Fruit fly (Drosophila melanogaster) whole organism, embryonic: ENCODE results near the gene CG8516.

Source experiments
- Atf3 ChIP-seq: fragments of 200-800 bp; sonication (Bioruptor generic); optimal IDR thresholded peaks from 3 replicates; lab custom pipeline; 2016; ENCODE audit warnings: missing biosample characterization, missing genetic modification characterization
- C15 ChIP-seq: fragments of 200-800 bp; sonication (Bioruptor generic); IDR thresholded peaks from 3 replicates; pipeline ENCODE4 v1.3.6; 2022; ENCODE audit warnings: missing biosample characterization, missing genetic modification characterization
- CG10209 ChIP-seq: fragments of 200-800 bp; sonication (Bioruptor generic); optimal IDR thresholded peaks from 3 replicates; lab custom pipeline; 2017; ENCODE audit warnings: missing biosample characterization, mild to moderate bottlenecking, missing genetic modification characterization, missing genetic modification reagents
- CG12104 ChIP-seq: fragments of 200-800 bp; sonication (Bioruptor generic); optimal IDR thresholded peaks from 3 replicates; lab custom pipeline; 2016; ENCODE audit warnings: missing biosample characterization, missing genetic modification characterization
- CG12236 ChIP-seq: fragments of 200-800 bp; sonication (Bioruptor generic); optimal IDR thresholded peaks from 2 replicates; lab custom pipeline; 2016; ENCODE audit warnings: missing biosample characterization, missing genetic modification characterization
- CG12299 ChIP-seq: fragments of 200-800 bp; sonication (Bioruptor generic); optimal IDR thresholded peaks from 2 replicates; lab custom pipeline; 2018; ENCODE audit warnings: missing biosample characterization, mild to moderate bottlenecking, missing genetic modification characterization
- CG12942 ChIP-seq: fragments of 200-800 bp; sonication (Bioruptor generic); optimal IDR thresholded peaks from 3 replicates; lab custom pipeline; 2016; ENCODE audit warnings: missing biosample characterization, missing genetic modification characterization
- CG13296 ChIP-seq: fragments of 200-800 bp; sonication (Bioruptor generic); optimal IDR thresholded peaks from 3 replicates; lab custom pipeline; 2018; ENCODE audit warnings: missing biosample characterization, mild to moderate bottlenecking, missing genetic modification characterization
- CG18599 ChIP-seq: fragments of 200-800 bp; sonication (Bioruptor generic); optimal IDR thresholded peaks from 3 replicates; lab custom pipeline; 2017; ENCODE audit warnings: missing biosample characterization, missing genetic modification characterization, mild to moderate bottlenecking, moderate library complexity, missing genetic modification reagents
- CG31388 ChIP-seq: fragments of 200-800 bp; sonication (Bioruptor generic); optimal IDR thresholded peaks from 2 replicates; lab custom pipeline; 2016; ENCODE audit warnings: missing biosample characterization, missing genetic modification characterization
- CG31441 ChIP-seq: fragments of 200-800 bp; sonication (Bioruptor generic); IDR thresholded peaks from 2 replicates; pipeline ENCODE4 v1.3.6; 2022; ENCODE audit warnings: missing biosample characterization, missing genetic modification characterization
- CG34224 ChIP-seq: fragments of 200-800 bp; sonication (Bioruptor generic); IDR thresholded peaks from 3 replicates; pipeline ENCODE4 v1.3.6; 2022; ENCODE audit warnings: missing biosample characterization, missing genetic modification characterization; ENCODE audit not compliant: partially characterized antibody
- CG34422 ChIP-seq: fragments of 200-800 bp; sonication (Bioruptor generic); IDR thresholded peaks from 3 replicates; pipeline ENCODE4 v1.3.6; 2022; ENCODE audit warnings: missing biosample characterization, missing genetic modification characterization
- CG3995 ChIP-seq: fragments of 200-800 bp; sonication (Bioruptor generic); optimal IDR thresholded peaks from 3 replicates; lab custom pipeline; 2016; ENCODE audit warnings: missing biosample characterization, missing genetic modification characterization
- CG6272 ChIP-seq: fragments of 200-800 bp; sonication (Bioruptor generic); IDR thresholded peaks from 2 replicates; pipeline ENCODE4 v1.3.6; 2022; ENCODE audit warnings: missing biosample characterization, missing genetic modification characterization
- CG6689 ChIP-seq: fragments of 200-800 bp; sonication (Bioruptor generic); IDR thresholded peaks from 2 replicates; pipeline ENCODE4 v1.3.6; 2022; ENCODE audit warnings: missing biosample characterization, missing genetic modification characterization
- CG6791 ChIP-seq: fragments of 200-800 bp; sonication (Bioruptor generic); IDR thresholded peaks from 3 replicates; pipeline ENCODE4 v1.3.6; 2022; ENCODE audit warnings: missing biosample characterization, missing genetic modification characterization; ENCODE audit not compliant: partially characterized antibody
- Doc3 ChIP-seq: fragments of 200-800 bp; sonication (Bioruptor generic); IDR thresholded peaks from 3 replicates; pipeline ENCODE4 v1.3.6; 2022; ENCODE audit warnings: missing biosample characterization, missing genetic modification characterization; ENCODE audit not compliant: partially characterized antibody
- HLH4C ChIP-seq: fragments of 200-800 bp; sonication (Bioruptor generic); IDR thresholded peaks from 3 replicates; pipeline ENCODE4 v1.3.6; 2022; ENCODE audit warnings: missing biosample characterization, missing genetic modification characterization; ENCODE audit not compliant: partially characterized antibody
- HmgD ChIP-seq: fragments of 200-800 bp; sonication (Bioruptor generic); optimal IDR thresholded peaks from 3 replicates; lab custom pipeline; 2016; ENCODE audit warnings: missing biosample characterization, missing genetic modification characterization
- Med ChIP-seq: fragments of 200-800 bp; sonication (Bioruptor generic); peaks from one replicate; lab custom pipeline; 2016; ENCODE audit warnings: missing biosample characterization, missing genetic modification characterization, mild to moderate bottlenecking, inconsistent platforms, moderate library complexity
- NFAT ChIP-seq: fragments of 200-800 bp; sonication (Bioruptor generic); IDR thresholded peaks from 2 replicates; pipeline ENCODE4 v1.3.6; 2022; ENCODE audit warnings: missing biosample characterization, missing genetic modification characterization
- Ravus ChIP-seq: fragments of 200-800 bp; sonication (Bioruptor generic); IDR thresholded peaks from 2 replicates; pipeline ENCODE4 v1.3.6; 2022; ENCODE audit warnings: missing biosample characterization, missing genetic modification characterization
- Six4 ChIP-seq: fragments of 200-800 bp; sonication (Bioruptor generic); optimal IDR thresholded peaks from 2 replicates; lab custom pipeline; 2016; ENCODE audit warnings: missing biosample characterization, missing genetic modification characterization
- YL-1 ChIP-seq: fragments of 200-800 bp; sonication (Bioruptor generic); optimal IDR thresholded peaks from 3 replicates; lab custom pipeline; 2017; ENCODE audit warnings: missing biosample characterization, mild to moderate bottlenecking, missing genetic modification characterization
- bbx ChIP-seq: fragments of 200-800 bp; sonication (Bioruptor generic); IDR thresholded peaks from 2 replicates; pipeline ENCODE4 v1.3.6; 2022; ENCODE audit warnings: missing biosample characterization, missing genetic modification characterization; ENCODE audit not compliant: partially characterized antibody
- da ChIP-seq: fragments of 200-800 bp; sonication (Bioruptor generic); optimal IDR thresholded peaks from 2 replicates; lab custom pipeline; 2016; ENCODE audit warnings: missing biosample characterization, missing genetic modification characterization
- emc ChIP-seq: fragments of 200-800 bp; sonication (Bioruptor generic); optimal IDR thresholded peaks from 2 replicates; lab custom pipeline; 2016; ENCODE audit warnings: missing biosample characterization, missing genetic modification characterization
- ewg ChIP-seq: fragments of 200-800 bp; sonication (Bioruptor generic); optimal IDR thresholded peaks from 3 replicates; lab custom pipeline; 2017; ENCODE audit warnings: mild to moderate bottlenecking, missing biosample characterization, missing genetic modification reagents, missing genetic modification characterization
- grau ChIP-seq: fragments of 200-800 bp; optimal IDR thresholded peaks from 3 replicates; lab custom pipeline; 2019; ENCODE audit warnings: missing biosample characterization, mild to moderate bottlenecking, missing genetic modification characterization, moderate library complexity
- gro ChIP-seq: fragments of 200-800 bp; sonication (Bioruptor generic); optimal IDR thresholded peaks from 2 replicates; lab custom pipeline; 2016; ENCODE audit warnings: missing biosample characterization, missing genetic modification characterization
- gsb ChIP-seq: fragments of 200-800 bp; sonication (Bioruptor generic); IDR thresholded peaks from 2 replicates; pipeline ENCODE4 v1.3.6; 2022; ENCODE audit warnings: missing biosample characterization, missing genetic modification characterization
- h ChIP-seq: fragments of >200 bp; optimal IDR thresholded peaks from 2 replicates; lab custom pipeline; 2017
- her ChIP-seq: fragments of 200-800 bp; sonication (Bioruptor generic); optimal IDR thresholded peaks from 2 replicates; lab custom pipeline; 2016; ENCODE audit warnings: missing biosample characterization, missing genetic modification characterization
- hth ChIP-seq: fragments of >200 bp; optimal IDR thresholded peaks from 2 replicates; lab custom pipeline; 2017; ENCODE audit warnings: inconsistent platforms
- kah ChIP-seq: fragments of 200-800 bp; sonication (Bioruptor generic); optimal IDR thresholded peaks from 2 replicates; lab custom pipeline; 2018; ENCODE audit warnings: missing biosample characterization, mild to moderate bottlenecking, missing genetic modification characterization
- kay ChIP-seq: fragments of 200-800 bp; sonication (Bioruptor generic); optimal IDR thresholded peaks from 2 replicates; lab custom pipeline; 2016; ENCODE audit warnings: missing biosample characterization, missing genetic modification characterization
- lilli ChIP-seq: fragments of 200-800 bp; sonication (Bioruptor generic); optimal IDR thresholded peaks from 3 replicates; lab custom pipeline; 2016; ENCODE audit warnings: missing biosample characterization, missing genetic modification characterization
- lmd ChIP-seq: fragments of 200-800 bp; sonication (Bioruptor generic); IDR thresholded peaks from 2 replicates; pipeline ENCODE4 v1.3.6; 2022; ENCODE audit warnings: missing biosample characterization, missing genetic modification characterization
- nerfin-1 ChIP-seq: fragments of 200-800 bp; sonication (Bioruptor generic); optimal IDR thresholded peaks from 3 replicates; lab custom pipeline; 2019; ENCODE audit warnings: missing biosample characterization, mild to moderate bottlenecking, missing genetic modification characterization, moderate library complexity
- pum ChIP-seq: fragments of 200-800 bp; sonication (Bioruptor generic); optimal IDR thresholded peaks from 2 replicates; lab custom pipeline; 2016; ENCODE audit warnings: missing biosample characterization, missing genetic modification characterization
- salm ChIP-seq: fragments of 200-800 bp; sonication (Bioruptor generic); optimal IDR thresholded peaks from 2 replicates; lab custom pipeline; 2018; ENCODE audit warnings: missing biosample characterization, mild to moderate bottlenecking, missing genetic modification characterization
- slbo ChIP-seq: fragments of 200-800 bp; sonication (Bioruptor generic); IDR thresholded peaks from 2 replicates; pipeline ENCODE4 v1.3.6; 2022; ENCODE audit warnings: missing biosample characterization, missing genetic modification characterization
- stwl ChIP-seq: fragments of 200-800 bp; sonication (Bioruptor generic); optimal IDR thresholded peaks from 3 replicates; lab custom pipeline; 2018; ENCODE audit warnings: missing biosample characterization, mild to moderate bottlenecking, missing genetic modification characterization, moderate library complexity
- tgo ChIP-seq: fragments of 200-800 bp; sonication (Bioruptor generic); IDR thresholded peaks from 3 replicates; pipeline ENCODE4 v1.3.6; 2022; ENCODE audit warnings: missing biosample characterization, missing genetic modification characterization
- tup ChIP-seq: fragments of 200-800 bp; sonication (Bioruptor generic); optimal IDR thresholded peaks from 2 replicates; lab custom pipeline; 2016; ENCODE audit warnings: missing biosample characterization, mild to moderate bottlenecking, missing genetic modification characterization, moderate library complexity
- vnd ChIP-seq: fragments of 200-800 bp; sonication (Bioruptor generic); IDR thresholded peaks from 3 replicates; pipeline ENCODE4 v1.3.6; 2022; ENCODE audit warnings: missing biosample characterization, missing genetic modification characterization; ENCODE audit not compliant: partially characterized antibody
- vvl ChIP-seq: fragments of 200-800 bp; sonication (Bioruptor generic); IDR thresholded peaks from 2 replicates; pipeline ENCODE4 v1.3.6; 2022; ENCODE audit warnings: missing biosample characterization, missing genetic modification characterization
- wek ChIP-seq: fragments of 200-800 bp; sonication (Bioruptor generic); optimal IDR thresholded peaks from 3 replicates; lab custom pipeline; 2018; ENCODE audit warnings: missing biosample characterization, mild to moderate bottlenecking, missing genetic modification characterization, moderate library complexity
- zfh2 ChIP-seq: fragments of 200-800 bp; sonication (Bioruptor generic); optimal IDR thresholded peaks from 2 replicates; lab custom pipeline; 2016; ENCODE audit warnings: missing biosample characterization, missing genetic modification characterization

The CG8516 gene

DNA sequence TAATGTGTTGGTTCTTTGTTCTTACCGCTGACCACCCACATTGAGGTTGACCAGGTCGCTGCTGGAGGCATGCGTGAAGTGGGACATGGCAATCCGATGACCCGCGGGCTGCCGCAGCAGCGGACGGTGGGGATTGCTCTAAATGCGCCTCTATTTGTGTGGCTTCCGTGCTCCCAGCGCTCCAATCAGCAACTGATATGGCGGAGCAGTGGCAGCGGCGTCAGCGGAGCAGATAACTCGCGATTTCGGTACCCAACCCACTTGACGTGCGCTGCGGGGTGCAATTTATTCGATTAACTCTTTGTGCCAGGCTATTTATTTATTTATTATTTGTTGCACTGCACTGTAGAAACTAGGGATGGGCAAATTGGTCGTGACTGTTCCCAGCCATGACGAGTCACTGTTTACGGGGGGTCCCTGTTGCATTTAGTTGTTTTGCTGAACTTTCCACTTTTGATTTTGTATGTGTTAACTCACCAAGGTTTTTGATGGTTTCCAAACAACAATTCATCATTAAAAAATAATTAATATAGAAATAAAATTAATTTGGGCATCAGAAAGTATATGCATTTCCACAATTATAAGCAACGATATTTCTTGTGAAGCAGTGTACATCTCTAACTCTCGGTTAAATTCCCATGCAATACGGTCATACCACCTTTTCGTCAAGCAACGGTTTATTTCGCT is 7.7 kb downstream of the CG8516 start, which contains the start of the genes CG9467 and CG8526 (continued):
- TF ChIP-seq kah (GFP tag; lab: Kevin White, UChicago) = no peak
- TF ChIP-seq kay = no peak
- peak; percentile 65 for TF ChIP-seq CG31388 (GFP tag; lab: Kevin White, UChicago)
- TF ChIP-seq gsb = no peak
- TF ChIP-seq CG10209 (GFP tag; lab: Kevin White, UChicago) = peak; percentile 43
- TF ChIP-seq Ravus (GFP tag; lab: Robert Waterston, UW) = no peak
- peak; percentile 63 for TF ChIP-seq CG6791 (GFP tag; lab: Robert Waterston, UW)
- no peak for TF ChIP-seq CG18599 (GFP tag; lab: Kevin White, UChicago)
- TF ChIP-seq slbo (GFP tag; lab: Robert Waterston, UW) = peak; percentile 86
- TF ChIP-seq da (GFP tag; lab: Kevin White, UChicago) = no peak
- TF ChIP-seq grau (tag; lab: Kevin White, UChicago) = peak; percentile 77
- peak; percentile 68 for TF ChIP-seq CG6272 (GFP tag; lab: Robert Waterston, UW)
- peak; percentile 15 for TF ChIP-seq pum (GFP tag; lab: Kevin White, UChicago)
- TF ChIP-seq emc (GFP tag; lab: Kevin White, UChicago) = no peak
- TF ChIP-seq ewg (GFP tag; lab: Kevin White, UChicago) = no peak
- TF ChIP-seq CG34422 = peak; percentile 50; the same call in 1 of the 3 replicates
- TF ChIP-seq Six4 = peak; percentile 35
- peak; percentile 74 for TF ChIP-seq Doc3 (GFP tag; lab: Robert Waterston, UW)
- peak; percentile 74 for TF ChIP-seq YL-1 (GFP tag; lab: Kevin White, UChicago)
- TF ChIP-seq vvl (GFP tag; lab: Robert Waterston, UW) = peak; percentile 65; the same call in 1 of the 2 replicates
- TF ChIP-seq salm = peak; percentile 4
- TF ChIP-seq wek (GFP tag; lab: Kevin White, UChicago) = no peak
- no peak for TF ChIP-seq Atf3
- TF ChIP-seq HmgD (GFP tag; lab: Kevin White, UChicago) = no peak
- peak; percentile 69 for TF ChIP-seq CG12942
- no peak for TF ChIP-seq gro (GFP tag; lab: Kevin White, UChicago)
- TF ChIP-seq CG12299 (tag; lab: Kevin White, UChicago) = no peak
- TF ChIP-seq NFAT = peak; percentile 64
- TF ChIP-seq CG34224 (GFP tag; lab: Robert Waterston, UW) = peak; percentile 71
- peak; percentile 65 for TF ChIP-seq lmd (GFP tag; lab: Robert Waterston, UW)
- TF ChIP-seq her (GFP tag; lab: Kevin White, UChicago) = no peak
- peak; percentile 87 for TF ChIP-seq nerfin-1 (tag; lab: Kevin White, UChicago)
- TF ChIP-seq Med = peak; percentile 80
- TF ChIP-seq bbx = peak; percentile 32; the same call in 1 of the 2 replicates
- no peak for TF ChIP-seq h (lab: Kevin White, UChicago)
- TF ChIP-seq vnd (GFP tag; lab: Robert Waterston, UW) = peak; percentile 73
- peak; percentile 58 for TF ChIP-seq CG12104 (GFP tag; lab: Kevin White, UChicago)
- no peak for TF ChIP-seq hth (lab: Kevin White, UChicago)
- no peak for TF ChIP-seq CG12236 (GFP tag; lab: Kevin White, UChicago)
- peak; percentile 71 for TF ChIP-seq HLH4C (GFP tag; lab: Robert Waterston, UW)
- peak; percentile 48; the same call in 2 of the 3 replicates for TF ChIP-seq tgo (GFP tag; lab: Robert Waterston, UW)
- TF ChIP-seq zfh2 = peak; percentile 71
- TF ChIP-seq C15 = 0 out of 3 replicates have a peak, but pooled peaks have one; percentile 17
- peak; percentile 13 for TF ChIP-seq tup (GFP tag; lab: Kevin White, UChicago)
- TF ChIP-seq CG3995 = peak; percentile 99
- no peak for TF ChIP-seq CG13296
- TF ChIP-seq stwl = peak; percentile 66
- peak; percentile 75 for TF ChIP-seq lilli (GFP tag; lab: Kevin White, UChicago)
- TF ChIP-seq CG31441 = peak; percentile 97
- TF ChIP-seq CG6689 = peak; percentile 39; the same call in 1 of the 2 replicates
